Fruit fly (Drosophila melanogaster) whole organism, embryonic: ENCODE data around the gene cd.

ENCODE experiments used
- Asciz ChIP-seq: fragments of 200-800 bp; sonication (Bioruptor generic); optimal IDR thresholded peaks from 2 replicates; lab custom pipeline; 2017; ENCODE audit warnings: missing biosample characterization, mild to moderate bottlenecking, missing genetic modification characterization, missing genetic modification reagents
- Atf-2 ChIP-seq: fragments of 200-800 bp; sonication (Bioruptor generic); optimal IDR thresholded peaks from 2 replicates; lab custom pipeline; 2016; ENCODE audit warnings: missing biosample characterization, missing genetic modification characterization
- Awh ChIP-seq: fragments of 200-800 bp; sonication (Bioruptor generic); IDR thresholded peaks from 2 replicates; pipeline ENCODE4, ENCODE4 v1.3.6; 2022; ENCODE audit warnings: missing biosample characterization, missing genetic modification characterization
- CG10147 ChIP-seq: fragments of 200-800 bp; sonication (Bioruptor generic); optimal IDR thresholded peaks from 2 replicates; lab custom pipeline; 2019; ENCODE audit warnings: missing biosample characterization, mild to moderate bottlenecking, missing genetic modification characterization, moderate library complexity
- CG11093 ChIP-seq: fragments of 200-800 bp; sonication (Bioruptor generic); IDR thresholded peaks from 3 replicates; pipeline ENCODE4 v1.3.6; 2022; ENCODE audit warnings: missing biosample characterization, missing genetic modification characterization
- CG11723 ChIP-seq: fragments of 200-800 bp; sonication (Bioruptor generic); optimal IDR thresholded peaks from 2 replicates; lab custom pipeline; 2017; ENCODE audit warnings: missing biosample characterization, mild to moderate bottlenecking, missing genetic modification characterization
- CG1233 ChIP-seq: fragments of 200-800 bp; sonication (Bioruptor generic); optimal IDR thresholded peaks from 4 replicates; lab custom pipeline; 2018; ENCODE audit warnings: missing biosample characterization, mild to moderate bottlenecking, missing genetic modification characterization
- CG13123 ChIP-seq: fragments of 200-800 bp; sonication (Bioruptor generic); optimal IDR thresholded peaks from 2 replicates; lab custom pipeline; 2016; ENCODE audit warnings: missing biosample characterization, missing genetic modification characterization
- CG14441 ChIP-seq: fragments of 200-800 bp; sonication (Bioruptor generic); IDR thresholded peaks from 2 replicates; pipeline ENCODE4 v1.3.6; 2022; ENCODE audit warnings: missing biosample characterization, missing genetic modification characterization
- CG16863 ChIP-seq: fragments of 200-800 bp; sonication (Bioruptor generic); optimal IDR thresholded peaks from 3 replicates; lab custom pipeline; 2016; ENCODE audit warnings: missing biosample characterization, missing genetic modification characterization
- CG17359 ChIP-seq: fragments of 200-800 bp; sonication (Bioruptor generic); optimal IDR thresholded peaks from 3 replicates; lab custom pipeline; 2018; ENCODE audit warnings: missing biosample characterization, mild to moderate bottlenecking, missing genetic modification characterization, moderate library complexity
- CG17612 ChIP-seq: fragments of 200-800 bp; sonication (Bioruptor generic); IDR thresholded peaks from 2 replicates; pipeline ENCODE4 v1.3.6; 2022; ENCODE audit warnings: missing biosample characterization, missing genetic modification characterization
- CG17829 ChIP-seq: fragments of 200-800 bp; optimal IDR thresholded peaks from 2 replicates; lab custom pipeline; 2019; ENCODE audit warnings: missing biosample characterization, mild to moderate bottlenecking, missing genetic modification characterization, moderate library complexity
- CG17912 ChIP-seq: fragments of 200-800 bp; sonication (Bioruptor generic); optimal IDR thresholded peaks from 2 replicates; lab custom pipeline; 2018; ENCODE audit warnings: missing biosample characterization, mild to moderate bottlenecking, missing genetic modification characterization
- CG18262 ChIP-seq: fragments of 200-800 bp; optimal IDR thresholded peaks from 3 replicates; lab custom pipeline; 2019; ENCODE audit warnings: missing biosample characterization, mild to moderate bottlenecking, missing genetic modification characterization, moderate library complexity
- CG2202 ChIP-seq: fragments of 200-800 bp; sonication (Bioruptor generic); optimal IDR thresholded peaks from 2 replicates; lab custom pipeline; 2018; ENCODE audit warnings: missing biosample characterization, mild to moderate bottlenecking, missing genetic modification characterization
- CG2889 ChIP-seq: fragments of 200-800 bp; sonication (Bioruptor generic); IDR thresholded peaks from 3 replicates; pipeline ENCODE4 v1.3.6; 2022; ENCODE audit warnings: missing biosample characterization, missing genetic modification characterization
- CG6272 ChIP-seq: fragments of 200-800 bp; sonication (Bioruptor generic); IDR thresholded peaks from 2 replicates; pipeline ENCODE4 v1.3.6; 2022; ENCODE audit warnings: missing biosample characterization, missing genetic modification characterization
- CG6791 ChIP-seq: fragments of 200-800 bp; sonication (Bioruptor generic); IDR thresholded peaks from 3 replicates; pipeline ENCODE4 v1.3.6; 2022; ENCODE audit warnings: missing biosample characterization, missing genetic modification characterization; ENCODE audit not compliant: partially characterized antibody
- CG8359 ChIP-seq: fragments of 200-800 bp; sonication (Bioruptor generic); optimal IDR thresholded peaks from 2 replicates; lab custom pipeline; 2017; ENCODE audit warnings: missing biosample characterization, mild to moderate bottlenecking, missing genetic modification characterization, borderline replicate concordance
- Dad ChIP-seq: fragments of 200-800 bp; sonication (Bioruptor generic); optimal IDR thresholded peaks from 3 replicates; lab custom pipeline; 2016; ENCODE audit warnings: missing biosample characterization, missing genetic modification characterization
- Dfd ChIP-seq, 2 experiments: fragments of >200 bp; optimal IDR thresholded peaks; 2 replicates each; lab custom pipeline; 2017; ENCODE audit warnings: missing biosample characterization in 2 of 2, missing genetic modification characterization in 2 of 2
- H2.0 ChIP-seq: fragments of 200-800 bp; sonication (Bioruptor generic); IDR thresholded peaks from 2 replicates; pipeline ENCODE4 v1.3.6; 2022; ENCODE audit warnings: missing biosample characterization, missing genetic modification characterization
- HHEX ChIP-seq: fragments of 200-800 bp; sonication (Bioruptor generic); optimal IDR thresholded peaks from 3 replicates; lab custom pipeline; 2017; ENCODE audit warnings: missing biosample characterization, mild to moderate bottlenecking, missing genetic modification characterization, missing genetic modification reagents
- Lim3 ChIP-seq: fragments of 200-800 bp; sonication (Bioruptor generic); IDR thresholded peaks from 2 replicates; pipeline ENCODE4 v1.3.6; 2022; ENCODE audit warnings: missing biosample characterization, missing genetic modification characterization
- NC2α ChIP-seq: fragments of 200-800 bp; sonication (Bioruptor generic); optimal IDR thresholded peaks from 2 replicates; lab custom pipeline; 2016; ENCODE audit warnings: missing biosample characterization, missing genetic modification characterization
- NFAT ChIP-seq: fragments of 200-800 bp; sonication (Bioruptor generic); IDR thresholded peaks from 2 replicates; pipeline ENCODE4 v1.3.6; 2022; ENCODE audit warnings: missing biosample characterization, missing genetic modification characterization
- Opbp ChIP-seq: fragments of 200-800 bp; sonication (Bioruptor generic); IDR thresholded peaks from 3 replicates; pipeline ENCODE4 v1.3.6; 2022; ENCODE audit warnings: missing biosample characterization, missing genetic modification characterization; ENCODE audit not compliant: partially characterized antibody
- Optix ChIP-seq: fragments of 200-800 bp; sonication (Bioruptor generic); IDR thresholded peaks from 3 replicates; pipeline ENCODE4 v1.3.6; 2022; ENCODE audit warnings: missing biosample characterization, missing genetic modification characterization
- Pdp1 ChIP-seq, 2 experiments: fragments of 200-800 bp; sonication (Bioruptor generic); optimal IDR thresholded peaks; 3 replicates each; lab custom pipeline; 2016; ENCODE audit warnings: missing biosample characterization in 2 of 2, missing genetic modification characterization in 2 of 2, mild to moderate bottlenecking in 1 of 2, moderate library complexity in 1 of 2
- Rfx ChIP-seq: fragments of 200-800 bp; sonication (Bioruptor generic); IDR thresholded peaks from 2 replicates; pipeline ENCODE4 v1.3.6; 2022; ENCODE audit warnings: missing biosample characterization, missing genetic modification characterization
- Trl ChIP-seq, 3 experiments: fragments of >200 bp in 2 of 3; fragments of 200-800 bp in 1 of 3; sonication (Bioruptor generic) in 1 of 3; optimal IDR thresholded peaks; 2 replicates in 1 of 3; 3 replicates in 2 of 3; lab custom pipeline; 2016 to 2017; ENCODE audit warnings: missing biosample characterization in 1 of 3, missing genetic modification characterization in 1 of 3
- bcd ChIP-seq: fragments of 200-800 bp; sonication (Bioruptor generic); optimal IDR thresholded peaks from 2 replicates; lab custom pipeline; 2017; ENCODE audit warnings: missing biosample characterization, mild to moderate bottlenecking, missing genetic modification characterization
- cwo ChIP-seq: fragments of 200-800 bp; sonication (Bioruptor generic); optimal IDR thresholded peaks from 3 replicates; lab custom pipeline; 2017; ENCODE audit warnings: missing biosample characterization, missing genetic modification characterization, mild to moderate bottlenecking, moderate library complexity, missing genetic modification reagents
- dati ChIP-seq: fragments of 200-800 bp; sonication (Bioruptor generic); IDR thresholded peaks from 2 replicates; pipeline ENCODE4 v1.3.6; 2022; ENCODE audit warnings: missing biosample characterization, missing genetic modification characterization
- dmrt11E ChIP-seq: fragments of 200-800 bp; sonication (Bioruptor generic); optimal IDR thresholded peaks from 3 replicates; lab custom pipeline; 2018; ENCODE audit warnings: missing biosample characterization, mild to moderate bottlenecking, missing genetic modification characterization, moderate library complexity
- dpn ChIP-seq, 2 experiments: fragments of 200-800 bp; sonication (Bioruptor generic); optimal IDR thresholded peaks; 3 replicates each; lab custom pipeline; 2016; ENCODE audit warnings: missing biosample characterization in 2 of 2, missing genetic modification characterization in 2 of 2
- fd96Cb ChIP-seq: fragments of 200-800 bp; sonication (Bioruptor generic); optimal IDR thresholded peaks from 2 replicates; lab custom pipeline; 2018; ENCODE audit warnings: missing biosample characterization, mild to moderate bottlenecking, missing genetic modification characterization, moderate library complexity
- gce ChIP-seq: fragments of 200-800 bp; sonication (Bioruptor generic); IDR thresholded peaks from 3 replicates; pipeline ENCODE4 v1.3.6; 2022; ENCODE audit warnings: missing biosample characterization, missing genetic modification characterization
- gcm2 ChIP-seq: fragments of 200-800 bp; sonication (Bioruptor generic); optimal IDR thresholded peaks from 2 replicates; lab custom pipeline; 2016; ENCODE audit warnings: missing biosample characterization, missing genetic modification characterization
- gem ChIP-seq: fragments of 200-800 bp; sonication (Bioruptor generic); optimal IDR thresholded peaks from 2 replicates; lab custom pipeline; 2019; ENCODE audit warnings: missing biosample characterization, mild to moderate bottlenecking, missing genetic modification characterization, moderate library complexity
- gfzf ChIP-seq: fragments of 200-800 bp; sonication (Bioruptor generic); optimal IDR thresholded peaks from 2 replicates; lab custom pipeline; 2016; ENCODE audit warnings: missing biosample characterization, mild to moderate bottlenecking, missing genetic modification characterization, moderate library complexity
- ham ChIP-seq: fragments of 200-800 bp; sonication (Bioruptor generic); IDR thresholded peaks from 2 replicates; pipeline ENCODE4 v1.3.6; 2022; ENCODE audit warnings: missing biosample characterization, missing genetic modification characterization
- kah ChIP-seq: fragments of 200-800 bp; sonication (Bioruptor generic); optimal IDR thresholded peaks from 2 replicates; lab custom pipeline; 2018; ENCODE audit warnings: missing biosample characterization, mild to moderate bottlenecking, missing genetic modification characterization
- ken ChIP-seq: fragments of 200-800 bp; sonication (Bioruptor generic); IDR thresholded peaks from 3 replicates; pipeline ENCODE4 v1.3.6; 2022; ENCODE audit warnings: missing biosample characterization, missing genetic modification characterization
- lola ChIP-seq, 3 experiments: fragments of >200 bp in 2 of 3; fragments of 200-800 bp in 1 of 3; sonication (Bioruptor generic) in 1 of 3; optimal IDR thresholded peaks; 2 replicates each; lab custom pipeline; 2017 to 2019; ENCODE audit warnings: missing biosample characterization in 3 of 3, missing genetic modification characterization in 3 of 3, mild to moderate bottlenecking in 1 of 3, moderate library complexity in 1 of 3
- odd ChIP-seq: fragments of 200-800 bp; sonication (Bioruptor generic); optimal IDR thresholded peaks from 2 replicates; lab custom pipeline; 2017; ENCODE audit warnings: missing biosample characterization, mild to moderate bottlenecking, missing genetic modification characterization
- tna ChIP-seq: fragments of 200-800 bp; sonication (Bioruptor generic); IDR thresholded peaks from 2 replicates; pipeline ENCODE4 v1.3.6; 2022; ENCODE audit warnings: missing biosample characterization, missing genetic modification characterization; ENCODE audit not compliant: partially characterized antibody

Gene cd

DNA sequence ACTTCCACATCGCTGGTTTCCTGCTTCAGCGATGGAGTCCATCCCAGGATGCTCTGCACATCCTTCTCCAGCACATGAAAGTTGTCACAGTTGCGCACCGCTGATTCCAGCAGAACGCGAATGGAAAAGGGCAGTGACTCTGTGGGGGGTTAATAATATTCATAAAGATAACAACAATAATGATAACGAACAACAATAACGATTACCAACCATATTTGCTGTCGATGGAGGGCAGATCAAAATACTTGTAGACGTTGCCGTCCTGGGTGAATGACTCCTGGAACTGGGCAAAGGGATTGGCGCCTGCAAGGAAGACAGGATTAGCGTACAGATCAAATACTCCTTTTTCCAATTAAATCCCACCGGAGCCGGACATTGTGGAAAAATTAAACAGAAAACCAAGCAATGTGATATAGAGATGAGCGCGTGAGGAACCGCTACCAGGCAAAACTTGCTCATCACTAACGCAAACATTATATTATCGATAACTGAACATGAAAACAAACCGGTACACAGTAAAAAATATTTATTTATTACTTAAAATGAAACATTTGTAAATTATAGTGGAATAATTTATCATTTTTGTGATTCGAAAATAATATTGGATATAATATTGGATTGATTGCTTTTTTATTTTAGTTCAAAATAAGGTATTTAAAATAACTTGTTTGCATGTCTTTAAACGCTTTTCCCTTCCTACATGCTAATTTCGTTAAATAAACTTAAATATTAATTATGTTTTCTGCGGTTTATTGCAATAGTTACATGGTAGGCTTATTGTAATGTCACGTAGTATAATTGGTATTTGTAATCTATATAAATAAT is 29.6 kb downstream of the cd start, which contains the start of gene Irp-1A (continued):
- TF ChIP-seq NFAT (GFP tag; lab: Robert Waterston, UW) (peak; percentile 64; the same call in 1 of the 2 replicates), Pdp1 (GFP tag; optimal IDR thresholded peaks at IDR 0.05; lab: Kevin White, UChicago) (peak in 1 of 2 experiments; percentile 54), CG16863 (GFP tag; lab: Kevin White, UChicago) (peak; percentile 22), Dad (GFP tag; lab: Kevin White, UChicago) (no peak), dati (GFP tag; lab: Robert Waterston, UW) (no peak), CG1233 (GFP tag; lab: Kevin White, UChicago) (peak; percentile 41), tna (GFP tag; lab: Robert Waterston, UW) (peak; percentile 62), gcm2 (GFP tag; lab: Kevin White, UChicago) (peak; percentile 3), kah (peak; percentile 13), CG17359 (tag; lab: Kevin White, UChicago) (peak; percentile 83), CG8359 (no peak), CG17912 (GFP tag; lab: Kevin White, UChicago) (no peak), Trl (optimal IDR thresholded peaks at IDR 0.05; lab: Kevin White, UChicago) (no peak), Trl (GFP tag; optimal IDR thresholded peaks at IDR 0.05; lab: Kevin White, UChicago) (no peak), ham (no peak), CG6272 (GFP tag; lab: Robert Waterston, UW) (peak; percentile 61), gem (tag; lab: Kevin White, UChicago) (peak; percentile 90), CG17612 (GFP tag; lab: Robert Waterston, UW) (0 out of 2 replicates have a peak, but pooled peaks have one; percentile 22), CG2889 (GFP tag; lab: Robert Waterston, UW) (no peak), CG11093 (no peak), CG18262 (tag; lab: Kevin White, UChicago) (peak; percentile 85), HHEX (peak; percentile 60), Rfx (GFP tag; lab: Robert Waterston, UW) (peak; percentile 86), CG14441 (peak; percentile 64), CG13123 (GFP tag; lab: Kevin White, UChicago) (peak; percentile 41), Dfd (GFP tag; optimal IDR thresholded peaks at IDR 0.05; lab: Kevin White, UChicago) (no peak), bcd (GFP tag; lab: Kevin White, UChicago) (peak; percentile 55), H2.0 (GFP tag; lab: Robert Waterston, UW) (peak; percentile 67), Optix (GFP tag; lab: Robert Waterston, UW) (no peak), CG11723 (GFP tag; lab: Kevin White, UChicago) (no peak), odd (GFP tag; lab: Kevin White, UChicago) (peak; percentile 47), fd96Cb (peak; percentile 69), lola (GFP tag; optimal IDR thresholded peaks at IDR 0.05; lab: Kevin White, UChicago) (peak in 1 of 3 experiments; percentile 71), dpn (GFP tag; optimal IDR thresholded peaks at IDR 0.05; lab: Kevin White, UChicago) (peak; percentile 51 to 69), Awh (GFP tag; lab: Robert Waterston, UW) (peak; percentile 71), Lim3 (GFP tag; lab: Robert Waterston, UW) (no peak), CG2202 (tag; lab: Kevin White, UChicago) (peak; percentile 39), gfzf (GFP tag; lab: Kevin White, UChicago) (peak; percentile 16), ken (peak; percentile 56; the same call in 1 of the 3 replicates), dmrt11E (tag; lab: Kevin White, UChicago) (peak; percentile 76), CG10147 (GFP tag; lab: Kevin White, UChicago) (peak; percentile 83), Atf-2 (no peak), NC2α (GFP tag; lab: Kevin White, UChicago) (no peak), Opbp (GFP tag; lab: Robert Waterston, UW) (peak; percentile 85), cwo (GFP tag; lab: Kevin White, UChicago) (peak; percentile 60), CG17829 (peak; percentile 81), CG6791 (GFP tag; lab: Robert Waterston, UW) (peak; percentile 79), Asciz (GFP tag; lab: Kevin White, UChicago) (no peak), gce (GFP tag; lab: Robert Waterston, UW) (peak; percentile 65; the same call in 1 of the 3 replicates)
